Worm (Caenorhabditis elegans) whole organism, young adult: ENCODE measurements around the gene lido-12.

Source experiments
- F52B5.7 ChIP-seq: sonication (generic microtip); optimal IDR thresholded peaks from 2 replicates; lab custom pipeline; 2016; ENCODE audit warnings: mild to moderate bottlenecking, missing genetic modification characterization, missing compliant biosample characterization
- ccch-3 ChIP-seq: fragments of 200-800 bp; sonication (Bioruptor generic); optimal IDR thresholded peaks from 2 replicates; lab custom pipeline; 2018; ENCODE audit warnings: mild to moderate bottlenecking, missing genetic modification characterization, missing compliant biosample characterization
- dpl-1 ChIP-seq: fragments of 150-350 bp; optimal IDR thresholded peaks from 2 replicates; lab custom pipeline; 2014; ENCODE audit warnings: missing biosample characterization, missing genetic modification reagents, missing genetic modification characterization
- lsl-1 ChIP-seq: fragments of 200-800 bp; sonication (Bioruptor generic); optimal IDR thresholded peaks from 2 replicates; lab custom pipeline; 2018; ENCODE audit warnings: mild to moderate bottlenecking, missing genetic modification characterization, moderate library complexity, missing compliant biosample characterization

DNA sequence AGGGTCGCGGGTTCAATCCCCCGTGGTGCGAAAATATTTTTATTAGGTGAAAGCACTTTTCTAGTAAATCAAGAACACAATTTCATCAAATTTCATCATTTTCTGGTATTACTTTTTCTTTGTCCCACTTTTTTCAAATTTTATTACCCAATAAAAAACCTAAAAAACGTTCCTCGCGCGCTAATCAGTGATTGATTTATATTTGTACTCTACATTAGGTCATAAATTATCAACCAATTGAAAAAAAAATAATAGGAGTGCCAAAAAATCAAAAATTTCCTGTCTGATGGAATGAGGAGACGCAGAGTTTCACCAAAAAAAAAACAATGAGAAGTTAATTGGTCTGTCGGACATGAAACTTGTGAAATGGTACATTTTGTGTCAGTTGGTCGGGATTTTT is 19.1 kb downstream of the lido-12 start:
- no peak for TF ChIP-seq dpl-1
- TF ChIP-seq lsl-1 (GFP tag; lab: Kevin White, UChicago), result no peak
- TF ChIP-seq F52B5.7, result no peak
- no peak for TF ChIP-seq ccch-3 (GFP tag; lab: Kevin White, UChicago)
